Fruit fly (Drosophila melanogaster) whole organism, prepupa: ENCODE data around the gene CG43175.

ENCODE experiments used
- Blimp-1 ChIP-seq: fragments of 200-800 bp; sonication (Bioruptor generic); optimal IDR thresholded peaks from 3 replicates; lab custom pipeline; 2017; ENCODE audit warnings: missing biosample characterization, missing genetic modification characterization, mild to moderate bottlenecking, moderate library complexity, missing genetic modification reagents
- CG10631 ChIP-seq: fragments of 200-800 bp; sonication (Bioruptor generic); optimal IDR thresholded peaks from 2 replicates; lab custom pipeline; 2016; ENCODE audit warnings: missing biosample characterization, missing genetic modification characterization
- CG10669 ChIP-seq: fragments of 200-800 bp; sonication (Bioruptor generic); optimal IDR thresholded peaks from 3 replicates; lab custom pipeline; 2018; ENCODE audit warnings: missing biosample characterization, mild to moderate bottlenecking, missing genetic modification characterization, moderate library complexity
- CG11762 ChIP-seq: fragments of 200-800 bp; sonication (Bioruptor generic); optimal IDR thresholded peaks from 3 replicates; lab custom pipeline; 2016; ENCODE audit warnings: missing biosample characterization, missing genetic modification characterization; ENCODE audit not compliant: insufficient read depth
- CG11902 ChIP-seq: fragments of 200-800 bp; sonication (Bioruptor generic); optimal IDR thresholded peaks from 3 replicates; lab custom pipeline; 2016; ENCODE audit warnings: missing biosample characterization, missing genetic modification characterization
- CG15336 ChIP-seq: fragments of 200-800 bp; sonication (Bioruptor generic); IDR thresholded peaks from 2 replicates; pipeline ENCODE4 v1.3.6; 2022; ENCODE audit warnings: missing biosample characterization, missing genetic modification characterization
- CG1621 ChIP-seq: fragments of 200-800 bp; sonication (Bioruptor generic); optimal IDR thresholded peaks from 3 replicates; lab custom pipeline; 2018; ENCODE audit warnings: missing biosample characterization, mild to moderate bottlenecking, missing genetic modification characterization
- CG16779 ChIP-seq: fragments of 200-800 bp; sonication (Bioruptor generic); optimal IDR thresholded peaks from 3 replicates; lab custom pipeline; 2017; ENCODE audit warnings: missing biosample characterization, mild to moderate bottlenecking, missing genetic modification characterization
- CG3032 ChIP-seq: fragments of 200-800 bp; optimal IDR thresholded peaks from 2 replicates; lab custom pipeline; 2019; ENCODE audit warnings: missing biosample characterization, mild to moderate bottlenecking, missing genetic modification characterization, moderate library complexity
- CG31627 ChIP-seq: fragments of 200-800 bp; sonication (Bioruptor generic); optimal IDR thresholded peaks from 3 replicates; lab custom pipeline; 2016; ENCODE audit warnings: missing biosample characterization, missing genetic modification characterization
- CG32006 ChIP-seq: fragments of 200-800 bp; sonication (Bioruptor generic); optimal IDR thresholded peaks from 3 replicates; lab custom pipeline; 2017; ENCODE audit warnings: missing biosample characterization, mild to moderate bottlenecking, missing genetic modification characterization
- CG34406 ChIP-seq: fragments of 200-800 bp; sonication (Bioruptor generic); optimal IDR thresholded peaks from 3 replicates; lab custom pipeline; 2016; ENCODE audit warnings: missing biosample characterization, missing genetic modification characterization
- CG4318 ChIP-seq: fragments of 200-800 bp; sonication (Bioruptor generic); optimal IDR thresholded peaks from 3 replicates; lab custom pipeline; 2017; ENCODE audit warnings: missing biosample characterization, mild to moderate bottlenecking, missing genetic modification characterization
- CG6163 ChIP-seq: fragments of 200-800 bp; sonication (Bioruptor generic); IDR thresholded peaks from 3 replicates; pipeline ENCODE4 v1.3.6; 2022; ENCODE audit warnings: missing biosample characterization, missing genetic modification characterization
- CG6276 ChIP-seq: fragments of 200-800 bp; sonication (Bioruptor generic); optimal IDR thresholded peaks from 2 replicates; lab custom pipeline; 2017; ENCODE audit warnings: missing biosample characterization, mild to moderate bottlenecking, missing genetic modification characterization
- CG6792 ChIP-seq: fragments of 200-800 bp; sonication (Bioruptor generic); optimal IDR thresholded peaks from 3 replicates; lab custom pipeline; 2016; ENCODE audit warnings: missing biosample characterization, missing genetic modification characterization
- CG6808 ChIP-seq: fragments of 200-800 bp; sonication (Bioruptor generic); optimal IDR thresholded peaks from 3 replicates; lab custom pipeline; 2017; ENCODE audit warnings: missing biosample characterization, missing genetic modification characterization, mild to moderate bottlenecking, moderate library complexity, missing genetic modification reagents
- CG6854 ChIP-seq: fragments of 200-800 bp; sonication (Bioruptor generic); optimal IDR thresholded peaks from 2 replicates; lab custom pipeline; 2017; ENCODE audit warnings: missing biosample characterization, mild to moderate bottlenecking, missing genetic modification characterization
- CG7368 ChIP-seq: fragments of 200-800 bp; sonication (Bioruptor generic); optimal IDR thresholded peaks from 3 replicates; lab custom pipeline; 2016; ENCODE audit warnings: missing biosample characterization, missing genetic modification characterization
- CG8119 ChIP-seq: fragments of 200-800 bp; sonication (Bioruptor generic); IDR thresholded peaks from 3 replicates; pipeline ENCODE4 v1.3.6; 2022; ENCODE audit warnings: missing biosample characterization, missing genetic modification characterization
- CG8632 ChIP-seq: fragments of 200-800 bp; sonication (Bioruptor generic); optimal IDR thresholded peaks from 3 replicates; lab custom pipeline; 2016; ENCODE audit warnings: missing biosample characterization, missing genetic modification characterization
- CG9139 ChIP-seq: fragments of 200-800 bp; sonication (Bioruptor generic); optimal IDR thresholded peaks from 3 replicates; lab custom pipeline; 2017; ENCODE audit warnings: missing biosample characterization, mild to moderate bottlenecking, missing genetic modification characterization
- Eip75B ChIP-seq: fragments of 200-800 bp; sonication (Bioruptor generic); optimal IDR thresholded peaks from 3 replicates; lab custom pipeline; 2016; ENCODE audit warnings: missing biosample characterization, missing genetic modification characterization
- Eip78C ChIP-seq: fragments of 200-800 bp; sonication (Bioruptor generic); peaks from one replicate; lab custom pipeline; 2016; ENCODE audit warnings: missing biosample characterization, missing genetic modification characterization
- Gug ChIP-seq: fragments of 200-800 bp; sonication (Bioruptor generic); IDR thresholded peaks from 2 replicates; pipeline ENCODE4 v1.3.6; 2022; ENCODE audit warnings: missing biosample characterization, missing genetic modification characterization
- Hr39 ChIP-seq: fragments of 200-800 bp; sonication (Bioruptor generic); optimal IDR thresholded peaks from 2 replicates; lab custom pipeline; 2016; ENCODE audit warnings: missing biosample characterization, missing genetic modification characterization
- Hr4 ChIP-seq: fragments of 200-800 bp; sonication (Bioruptor generic); optimal IDR thresholded peaks from 3 replicates; lab custom pipeline; 2016; ENCODE audit warnings: missing biosample characterization, missing genetic modification characterization
- Met ChIP-seq: fragments of 200-800 bp; sonication (Bioruptor generic); optimal IDR thresholded peaks from 3 replicates; lab custom pipeline; 2016; ENCODE audit warnings: missing biosample characterization, missing genetic modification characterization
- OdsH ChIP-seq: fragments of 200-800 bp; sonication (Bioruptor generic); optimal IDR thresholded peaks from 3 replicates; lab custom pipeline; 2016; ENCODE audit warnings: missing biosample characterization, missing genetic modification characterization
- Smox ChIP-seq: fragments of 200-800 bp; sonication (Bioruptor generic); optimal IDR thresholded peaks from 3 replicates; lab custom pipeline; 2016; ENCODE audit warnings: missing biosample characterization, missing genetic modification characterization
- Sox15 ChIP-seq: fragments of 200-800 bp; sonication (Bioruptor generic); optimal IDR thresholded peaks from 3 replicates; lab custom pipeline; 2016; ENCODE audit warnings: missing biosample characterization, missing genetic modification characterization
- acj6 ChIP-seq: fragments of 200-800 bp; sonication (Bioruptor generic); optimal IDR thresholded peaks from 3 replicates; lab custom pipeline; 2016; ENCODE audit warnings: missing biosample characterization, missing genetic modification characterization
- cyc ChIP-seq: fragments of 200-800 bp; sonication (Bioruptor generic); optimal IDR thresholded peaks from 3 replicates; lab custom pipeline; 2016; ENCODE audit warnings: missing biosample characterization, missing genetic modification characterization
- dsx ChIP-seq: fragments of 200-800 bp; optimal IDR thresholded peaks from 3 replicates; lab custom pipeline; 2019; ENCODE audit warnings: missing biosample characterization, mild to moderate bottlenecking, missing genetic modification characterization, moderate library complexity; ENCODE audit not compliant: poor library complexity, severe bottlenecking
- eg ChIP-seq: fragments of 200-800 bp; sonication (Bioruptor generic); IDR thresholded peaks from 3 replicates; pipeline ENCODE4 v1.3.6; 2022; ENCODE audit warnings: missing biosample characterization, missing genetic modification characterization
- lz ChIP-seq: fragments of 200-800 bp; sonication (Bioruptor generic); optimal IDR thresholded peaks from 3 replicates; lab custom pipeline; 2016; ENCODE audit warnings: missing biosample characterization, missing genetic modification characterization
- net ChIP-seq: fragments of 200-800 bp; sonication (Bioruptor generic); optimal IDR thresholded peaks from 3 replicates; lab custom pipeline; 2016; ENCODE audit warnings: missing biosample characterization, missing genetic modification characterization
- pdm3 ChIP-seq: fragments of 200-800 bp; sonication (Bioruptor generic); optimal IDR thresholded peaks from 3 replicates; lab custom pipeline; 2016; ENCODE audit warnings: missing biosample characterization, missing genetic modification characterization
- spab ChIP-seq: fragments of 200-800 bp; sonication (Bioruptor generic); optimal IDR thresholded peaks from 2 replicates; lab custom pipeline; 2017; ENCODE audit warnings: missing biosample characterization, mild to moderate bottlenecking, missing genetic modification characterization, missing genetic modification reagents
- ss ChIP-seq, 2 experiments: fragments of 200-800 bp; sonication (Bioruptor generic); optimal IDR thresholded peaks; 2 replicates in 1 of 2; 3 replicates in 1 of 2; lab custom pipeline; 2017 to 2018; ENCODE audit warnings: mild to moderate bottlenecking in 2 of 2, missing biosample characterization in 2 of 2, missing genetic modification characterization in 2 of 2, moderate library complexity in 1 of 2
- svp ChIP-seq: fragments of 200-800 bp; sonication (Bioruptor generic); peaks from one replicate; lab custom pipeline; 2016; ENCODE audit warnings: missing biosample characterization, missing genetic modification characterization
- topi ChIP-seq: fragments of 200-800 bp; sonication (Bioruptor generic); optimal IDR thresholded peaks from 3 replicates; lab custom pipeline; 2016; ENCODE audit warnings: missing biosample characterization, missing genetic modification characterization
- vri ChIP-seq: fragments of 200-800 bp; sonication (Bioruptor generic); optimal IDR thresholded peaks from 3 replicates; lab custom pipeline; 2016; ENCODE audit warnings: missing biosample characterization, mild to moderate bottlenecking, missing genetic modification characterization

The CG43175 gene

DNA sequence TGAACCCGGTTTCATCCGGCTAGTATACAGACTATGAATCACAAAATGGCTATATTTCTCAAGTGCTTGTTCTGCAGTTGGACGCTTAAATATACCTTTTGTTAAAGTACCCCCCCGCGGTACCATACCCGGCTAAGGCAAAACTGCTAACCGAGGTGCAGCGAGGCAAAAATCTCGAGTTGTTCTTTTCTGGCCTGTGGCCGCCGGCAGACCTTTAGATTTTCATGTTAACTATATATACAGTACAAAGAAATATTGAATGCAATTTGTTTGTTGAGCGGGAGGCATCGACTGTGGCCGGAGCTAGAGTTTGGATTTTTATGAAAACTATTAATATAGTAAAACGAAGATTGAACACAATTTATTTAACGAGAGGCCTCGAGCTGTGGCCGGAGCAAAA is 14.8 kb upstream of the CG43175 start:
- no peak for TF ChIP-seq spab (GFP tag; lab: Kevin White, UChicago)
- 0 out of 2 replicates have a peak, but pooled peaks have one; percentile 10 for TF ChIP-seq CG15336 (GFP tag; lab: Robert Waterston, UW)
- TF ChIP-seq, all 60 proteins: peak for 1

DNA sequence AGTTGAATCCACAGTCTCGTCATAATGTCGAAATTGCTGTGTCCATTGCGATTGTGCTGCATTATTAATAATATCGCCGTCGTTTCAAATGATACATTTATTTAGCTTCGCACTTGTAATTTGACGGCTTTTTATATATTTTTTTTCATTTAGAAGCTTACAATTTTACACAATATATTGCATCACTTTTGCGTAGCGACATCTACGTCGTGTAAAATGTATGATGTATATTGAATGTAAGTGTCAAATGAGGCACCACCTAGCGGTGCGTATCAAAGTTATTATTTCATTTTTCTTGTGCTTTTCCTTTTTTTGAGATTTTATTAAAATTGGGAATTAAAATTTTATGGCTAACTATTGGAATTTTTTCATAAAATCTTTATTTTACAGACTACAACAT is 14.0 kb upstream of the CG43175 start:
- TF ChIP-seq ss (GFP tag; optimal IDR thresholded peaks at IDR 0.05; lab: Kevin White, UChicago) = no peak
- TF ChIP-seq CG3032 = peak; percentile 11
- TF ChIP-seq CG10669 (GFP tag; lab: Kevin White, UChicago) = no peak
- TF ChIP-seq pdm3 (GFP tag; lab: Kevin White, UChicago) = no peak

DNA sequence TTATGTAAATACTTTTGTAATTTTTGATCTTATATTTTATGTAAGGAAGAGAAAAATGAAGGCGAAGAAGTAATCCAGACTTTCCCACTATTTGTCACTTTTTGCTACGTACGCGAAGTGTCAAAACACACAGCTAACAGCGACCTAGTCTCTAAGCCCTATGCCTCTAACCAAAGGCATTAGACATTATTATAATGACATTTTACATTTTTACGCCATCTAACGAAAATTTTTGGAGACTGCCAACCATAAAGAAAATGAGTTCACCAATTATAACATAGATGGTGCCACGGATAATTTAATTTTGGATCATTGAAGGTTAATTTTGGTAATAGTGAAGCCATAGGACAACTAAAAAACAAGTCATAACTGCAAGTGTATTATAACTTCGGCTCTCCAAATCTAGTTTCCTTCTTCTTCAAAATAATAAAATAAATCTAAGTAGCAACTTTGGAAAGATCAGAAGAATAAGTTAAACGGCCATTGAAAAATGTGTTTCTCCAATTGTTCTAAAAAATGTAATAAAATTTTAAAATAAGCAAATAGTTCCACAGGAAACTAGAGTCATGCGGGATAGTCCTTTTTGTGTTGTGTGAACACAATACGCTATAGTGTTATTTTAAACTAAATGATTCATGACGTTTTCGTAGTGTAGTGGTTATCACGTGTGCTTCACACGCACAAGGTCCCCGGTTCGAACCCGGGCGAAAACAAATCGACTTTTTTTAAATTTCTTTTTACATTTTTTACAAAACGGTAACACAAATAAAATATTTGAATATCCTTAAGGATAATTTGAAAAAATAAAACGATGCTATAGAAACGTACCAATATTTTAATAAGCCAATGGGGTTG is 13.2 kb upstream of the CG43175 start:
- TF ChIP-seq Gug (GFP tag; lab: Robert Waterston, UW) = no peak
- no peak for TF ChIP-seq Sox15
- TF ChIP-seq CG8632 = no peak
- peak; percentile 31 for TF ChIP-seq CG6276 (GFP tag; lab: Kevin White, UChicago)
- TF ChIP-seq CG34406 (GFP tag; lab: Kevin White, UChicago) = no peak
- TF ChIP-seq CG32006 (GFP tag; lab: Kevin White, UChicago) = peak; percentile 11
- peak; percentile 24; the same call in 1 of the 3 replicates for TF ChIP-seq CG8119 (GFP tag; lab: Robert Waterston, UW)
- peak; percentile 48 for TF ChIP-seq Hr39 (GFP tag; lab: Kevin White, UChicago)
- TF ChIP-seq CG6854 = peak; percentile 5
- no peak for TF ChIP-seq CG4318
- peak; percentile 44 to 54 for TF ChIP-seq ss (GFP tag; optimal IDR thresholded peaks at IDR 0.05; lab: Kevin White, UChicago)
- TF ChIP-seq pdm3 (GFP tag; lab: Kevin White, UChicago) = peak; percentile 9
- TF ChIP-seq CG6808 (GFP tag; lab: Kevin White, UChicago) = no peak
- TF ChIP-seq CG31627 = peak; percentile 22
- peak; percentile 55; the same call in 1 of the 2 replicates for TF ChIP-seq CG15336 (GFP tag; lab: Robert Waterston, UW)
- TF ChIP-seq lz = peak; percentile 6
- peak; percentile 79 for TF ChIP-seq Eip78C (GFP tag; lab: Kevin White, UChicago)
- TF ChIP-seq topi (GFP tag; lab: Kevin White, UChicago) = no peak
- TF ChIP-seq svp (GFP tag; lab: Kevin White, UChicago) = peak; percentile 55
- no peak for TF ChIP-seq Eip75B
- TF ChIP-seq cyc (GFP tag; lab: Kevin White, UChicago) = peak; percentile 22
- no peak for TF ChIP-seq CG9139
- TF ChIP-seq Met (GFP tag; lab: Kevin White, UChicago) = peak; percentile 27
- TF ChIP-seq net (GFP tag; lab: Kevin White, UChicago) = no peak
- TF ChIP-seq acj6 (GFP tag; lab: Kevin White, UChicago) = peak; percentile 9
- no peak for TF ChIP-seq Blimp-1
- peak; percentile 20 for TF ChIP-seq Hr4
- TF ChIP-seq CG6792 (GFP tag; lab: Kevin White, UChicago) = peak; percentile 3
- peak; percentile 3 for TF ChIP-seq Smox (GFP tag; lab: Kevin White, UChicago)

DNA sequence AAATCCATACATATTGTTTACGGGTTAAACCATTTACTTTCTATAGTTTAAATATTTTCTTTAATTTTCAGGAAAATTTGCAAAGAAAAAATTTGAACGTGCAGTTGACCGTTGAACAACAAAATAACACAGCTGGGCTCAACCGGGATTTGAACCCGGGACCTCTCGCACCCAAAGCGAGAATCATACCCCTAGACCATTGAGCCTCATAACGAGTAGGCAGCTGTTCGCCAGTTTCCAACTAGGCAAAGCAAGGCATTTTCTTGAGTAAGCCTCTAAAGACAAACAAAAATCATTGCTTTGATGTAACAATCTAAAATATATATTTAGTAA is 12.6 kb upstream of the CG43175 start:
- TF ChIP-seq CG7368 (GFP tag; lab: Kevin White, UChicago) = no peak
- TF ChIP-seq svp (GFP tag; lab: Kevin White, UChicago) = peak; percentile 83
- TF ChIP-seq OdsH (GFP tag; lab: Kevin White, UChicago) = no peak
- no peak for TF ChIP-seq topi (GFP tag; lab: Kevin White, UChicago)
- no peak for TF ChIP-seq net (GFP tag; lab: Kevin White, UChicago)
- no peak for TF ChIP-seq CG31627
- no peak for TF ChIP-seq CG34406 (GFP tag; lab: Kevin White, UChicago)
- TF ChIP-seq CG6792 (GFP tag; lab: Kevin White, UChicago) = no peak
- TF ChIP-seq CG11902 (GFP tag; lab: Kevin White, UChicago) = no peak
- no peak for TF ChIP-seq CG6808 (GFP tag; lab: Kevin White, UChicago)
- peak; percentile 10 for TF ChIP-seq dsx
- peak; percentile 40; the same call in 1 of the 3 replicates for TF ChIP-seq CG6163 (GFP tag; lab: Robert Waterston, UW)
- TF ChIP-seq CG9139 = peak; percentile 31
- TF ChIP-seq CG11762 (GFP tag; lab: Kevin White, UChicago) = no peak
- peak; percentile 9 for TF ChIP-seq CG16779 (tag; lab: Kevin White, UChicago)
- no peak for TF ChIP-seq Hr39 (GFP tag; lab: Kevin White, UChicago)
- peak; percentile 2 for TF ChIP-seq spab (GFP tag; lab: Kevin White, UChicago)
- TF ChIP-seq CG10631 (GFP tag; lab: Kevin White, UChicago) = no peak
- no peak for TF ChIP-seq CG4318
- no peak for TF ChIP-seq Gug (GFP tag; lab: Robert Waterston, UW)
- TF ChIP-seq Eip78C (GFP tag; lab: Kevin White, UChicago) = peak; percentile 67
- TF ChIP-seq CG8632 = no peak
- no peak for TF ChIP-seq acj6 (GFP tag; lab: Kevin White, UChicago)
- TF ChIP-seq vri (GFP tag; lab: Kevin White, UChicago) = no peak
- TF ChIP-seq eg = no peak
- TF ChIP-seq pdm3 (GFP tag; lab: Kevin White, UChicago) = no peak
- TF ChIP-seq CG1621 (tag; lab: Kevin White, UChicago) = no peak
